Worm (Caenorhabditis elegans): ENCODE measurements around the gene F13E9.5.

- TF ChIP-seq nhr-25 (tag; optimal IDR thresholded peaks at IDR 0.05) (no peak), mml-1 (tag; optimal IDR thresholded peaks at IDR 0.05) (no peak), nhr-76 (tag; optimal IDR thresholded peaks at IDR 0.05) (no peak)
These were observed at the start of gene F13E9.5 for ce11 chrIV:10884263-10884662.
